Worm (Caenorhabditis elegans): ENCODE measurements around the gene fbxb-102.

DNA sequence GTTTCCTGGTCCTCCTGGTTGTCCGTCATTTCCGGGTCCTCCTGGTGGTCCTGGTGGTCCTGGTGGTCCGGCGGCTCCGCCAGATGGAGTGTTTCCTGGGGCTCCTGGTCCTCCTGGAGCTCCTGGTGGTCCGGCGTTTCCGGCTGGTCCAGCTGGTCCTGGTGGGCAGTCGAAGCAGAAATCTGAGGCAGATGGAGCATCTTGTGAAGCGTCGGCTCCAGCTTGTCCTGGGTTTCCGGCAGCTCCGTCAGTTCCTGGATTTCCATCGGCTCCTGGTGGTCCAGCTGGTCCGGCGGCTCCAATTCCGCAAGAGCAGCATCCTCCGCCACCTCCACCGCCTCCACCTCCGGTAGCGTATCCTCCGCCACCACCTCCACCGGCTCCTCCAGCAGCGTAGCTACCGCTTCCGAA lies 11.3 kb downstream of the fbxb-102 start:
- no peak for TF ChIP-seq tab-1 (GFP tag; IDR thresholded peaks at IDR 0.05)
- no peak for TF ChIP-seq T22C8.4 (GFP tag; IDR thresholded peaks at IDR 0.05)
- TF ChIP-seq ref-1 (GFP tag; conservative IDR thresholded peaks at IDR 0.05), result no peak
- TF ChIP-seq ztf-29 (GFP tag; IDR thresholded peaks at IDR 0.05), result no peak
- no peak for TF ChIP-seq klf-2 (GFP tag; conservative IDR thresholded peaks at IDR 0.05)
- no peak for TF ChIP-seq med-1 (GFP tag; optimal IDR thresholded peaks at IDR 0.05; ENCODE audit: insufficient read depth)
- TF ChIP-seq ztf-23 (GFP tag; IDR thresholded peaks at IDR 0.05), result no peak
- TF ChIP-seq flt-1 (GFP tag; IDR thresholded peaks at IDR 0.05), result no peak
- no peak for TF ChIP-seq cog-1 (tag; optimal IDR thresholded peaks at IDR 0.05)
